Worm (Caenorhabditis elegans) whole organism, midembryonic: ENCODE measurements around the gene erp-44.2.

Source experiments
- T22C8.4 ChIP-seq: fragments of 200-800 bp; sonication (Bioruptor generic); IDR thresholded peaks from 2 replicates; pipeline ENCODE4 v1.3.6; 2022; ENCODE audit warnings: missing genetic modification characterization, missing compliant biosample characterization
- cog-1 ChIP-seq: sonication (generic microtip); optimal IDR thresholded peaks from 2 replicates; lab custom pipeline; 2016; ENCODE audit warnings: missing genetic modification characterization, missing compliant biosample characterization
- flt-1 ChIP-seq: fragments of 200-800 bp; sonication (Bioruptor generic); IDR thresholded peaks from 2 replicates; pipeline ENCODE4 v1.3.6; 2022; ENCODE audit warnings: missing genetic modification characterization, missing compliant biosample characterization
- klf-2 ChIP-seq: fragments of 200-800 bp; sonication (Bioruptor generic); conservative IDR thresholded peaks from 2 replicates; pipeline ENCODE4 v1.3.6; 2022; ENCODE audit warnings: missing genetic modification reagents, missing genetic modification characterization, missing compliant biosample characterization
- tab-1 ChIP-seq: fragments of 200-800 bp; sonication (Bioruptor generic); IDR thresholded peaks from 2 replicates; pipeline ENCODE4 v1.3.6; 2022; ENCODE audit warnings: missing genetic modification characterization, missing compliant biosample characterization
- ztf-29 ChIP-seq: fragments of 200-800 bp; sonication (Bioruptor generic); IDR thresholded peaks from 2 replicates; pipeline ENCODE4 v1.3.6; 2022; ENCODE audit warnings: missing genetic modification reagents, missing genetic modification characterization, missing compliant biosample characterization

- no peak for TF ChIP-seq T22C8.4 (GFP tag; lab: Robert Waterston, UW)
- TF ChIP-seq klf-2 (GFP tag; lab: Robert Waterston, UW), result no peak
- TF ChIP-seq ztf-29 (GFP tag; lab: Robert Waterston, UW), result no peak
- TF ChIP-seq cog-1 (tag; lab: Kevin White, UChicago), result no peak
- no peak for TF ChIP-seq tab-1
- TF ChIP-seq flt-1 (GFP tag; lab: Robert Waterston, UW), result no peak
Observed at ce11 chrIV:7830151-7830550, 4.3 kb downstream of the erp-44.2 start, which contains the start of gene mvb-12.
